Worm (Caenorhabditis elegans) whole organism, L4 larva: ENCODE results near the gene D1005.2.

Experiments used
- F10B5.3 ChIP-seq: sonication (generic microtip); optimal IDR thresholded peaks from 2 replicates; lab custom pipeline; 2016; ENCODE audit warnings: mild to moderate bottlenecking, missing genetic modification characterization, missing compliant biosample characterization
- F44E2.7 ChIP-seq: fragments of 200-800 bp; sonication (Bioruptor generic); IDR thresholded peaks from 2 replicates; pipeline ENCODE4 v2.1.2; 2022; ENCODE audit warnings: missing genetic modification characterization, missing compliant biosample characterization
- R02D3.7 ChIP-seq: fragments of 150-350 bp; sonication (generic microtip); optimal IDR thresholded peaks from 3 replicates; lab custom pipeline; 2014; ENCODE audit warnings: missing biosample characterization, missing genetic modification characterization
- T20F7.1 ChIP-seq: fragments of 200-800 bp; sonication (Bioruptor generic); optimal IDR thresholded peaks from 2 replicates; lab custom pipeline; 2018; ENCODE audit warnings: mild to moderate bottlenecking, missing genetic modification characterization, missing compliant biosample characterization
- T26A8.4 ChIP-seq: fragments of 200-800 bp; sonication (Bioruptor generic); IDR thresholded peaks from 2 replicates; pipeline ENCODE4 v1.3.6; 2022; ENCODE audit warnings: missing genetic modification characterization, missing compliant biosample characterization
- aha-1 ChIP-seq: fragments of 150-350 bp; peaks from one replicate; lab custom pipeline; 2014; ENCODE audit warnings: missing biosample characterization, missing genetic modification characterization
- ceh-28 ChIP-seq: fragments of 150-350 bp; optimal IDR thresholded peaks from 2 replicates; lab custom pipeline; 2014; ENCODE audit warnings: missing biosample characterization, missing genetic modification reagents, missing genetic modification characterization
- ceh-62 ChIP-seq: sonication (generic microtip); optimal IDR thresholded peaks from 2 replicates; lab custom pipeline; 2017; ENCODE audit warnings: missing biosample characterization, missing genetic modification characterization
- ceh-82 ChIP-seq: sonication (generic microtip); optimal IDR thresholded peaks from 2 replicates; lab custom pipeline; 2017; ENCODE audit warnings: missing biosample characterization, missing genetic modification characterization
- daf-12 ChIP-seq: fragments of 150-350 bp; optimal IDR thresholded peaks from 2 replicates; lab custom pipeline; 2014; ENCODE audit warnings: missing biosample characterization, missing genetic modification reagents, missing genetic modification characterization
- daf-16 ChIP-seq, 3 experiments: sonication (generic microtip); optimal IDR thresholded peaks; 2 replicates each; lab custom pipeline; 2016 to 2017; ENCODE audit warnings: missing genetic modification characterization in 3 of 3, missing genetic modification reagents in 3 of 3, mild to moderate bottlenecking in 2 of 3, missing compliant biosample characterization in 2 of 3, missing biosample characterization in 1 of 3, moderate library complexity in 1 of 3
- dmd-8 ChIP-seq: fragments of 200-800 bp; sonication (Bioruptor generic); IDR thresholded peaks from 2 replicates; pipeline ENCODE4 v1.3.6; 2022; ENCODE audit warnings: missing genetic modification characterization, missing compliant biosample characterization
- dpl-1 ChIP-seq: fragments of 150-350 bp; optimal IDR thresholded peaks from 2 replicates; lab custom pipeline; 2014; ENCODE audit warnings: missing biosample characterization, missing genetic modification reagents, missing genetic modification characterization
- dve-1 ChIP-seq: sonication (generic microtip); optimal IDR thresholded peaks from 2 replicates; lab custom pipeline; 2017; ENCODE audit warnings: antibody characterized with exemption, mild to moderate bottlenecking, missing genetic modification characterization, missing compliant biosample characterization; ENCODE audit not compliant: insufficient read depth
- fkh-10 ChIP-seq: fragments of 150-350 bp; optimal IDR thresholded peaks from 2 replicates; lab custom pipeline; 2014; ENCODE audit warnings: missing biosample characterization, missing genetic modification reagents, missing genetic modification characterization
- fos-1 ChIP-seq: fragments of 150-350 bp; optimal IDR thresholded peaks from 2 replicates; lab custom pipeline; 2014; ENCODE audit warnings: missing biosample characterization, missing genetic modification characterization
- gei-8 ChIP-seq: fragments of 200-800 bp; sonication (Bioruptor generic); optimal IDR thresholded peaks from 2 replicates; lab custom pipeline; 2018; ENCODE audit warnings: mild to moderate bottlenecking, missing genetic modification characterization, missing compliant biosample characterization
- hlh-11 ChIP-seq: fragments of 200-800 bp; sonication (Bioruptor generic); optimal IDR thresholded peaks from 2 replicates; lab custom pipeline; 2018; ENCODE audit warnings: mild to moderate bottlenecking, missing genetic modification characterization, missing compliant biosample characterization
- hlh-30 ChIP-seq: sonication (generic microtip); optimal IDR thresholded peaks from 2 replicates; lab custom pipeline; 2017; ENCODE audit warnings: antibody characterized with exemption, mild to moderate bottlenecking, missing genetic modification characterization, missing compliant biosample characterization; ENCODE audit not compliant: insufficient read depth
- hmg-1.1 ChIP-seq: fragments of 200-800 bp; sonication (Bioruptor generic); IDR thresholded peaks from 2 replicates; pipeline ENCODE4 v1.3.6; 2022; ENCODE audit warnings: missing genetic modification reagents, missing genetic modification characterization, missing compliant biosample characterization
- lin-1 ChIP-seq: fragments of 200-800 bp; sonication (Bioruptor generic); IDR thresholded peaks from 2 replicates; pipeline ENCODE4 v1.3.6; 2022; ENCODE audit warnings: missing genetic modification reagents, missing genetic modification characterization, missing compliant biosample characterization
- lin-13 ChIP-seq: fragments of 150-350 bp; optimal IDR thresholded peaks from 2 replicates; lab custom pipeline; 2014; ENCODE audit warnings: missing biosample characterization, missing genetic modification reagents, missing genetic modification characterization
- lsy-2 ChIP-seq, 2 experiments: fragments of 150-350 bp in 1 of 2; sonication (generic microtip) in 1 of 2; optimal IDR thresholded peaks; 2 replicates each; lab custom pipeline; 2014 to 2017; ENCODE audit warnings: missing biosample characterization in 2 of 2, missing genetic modification characterization in 2 of 2
- madf-9 ChIP-seq: fragments of 200-800 bp; sonication (Bioruptor generic); conservative IDR thresholded peaks from 2 replicates; pipeline ENCODE4 v1.3.6; 2022; ENCODE audit warnings: missing genetic modification reagents, missing genetic modification characterization, missing compliant biosample characterization
- mdl-1 ChIP-seq, 2 experiments: fragments of 150-350 bp in 1 of 2; sonication (generic microtip) in 1 of 2; optimal IDR thresholded peaks; 2 replicates each; lab custom pipeline; 2014 to 2017; ENCODE audit warnings: missing biosample characterization in 2 of 2, missing genetic modification characterization in 2 of 2
- mdt-29 ChIP-seq: fragments of 200-800 bp; sonication (Bioruptor generic); IDR thresholded peaks from 2 replicates; pipeline ENCODE4 v1.3.6; 2022; ENCODE audit warnings: missing genetic modification reagents, missing genetic modification characterization, missing compliant biosample characterization
- mep-1 ChIP-seq: fragments of 150-350 bp; sonication (generic microtip); optimal IDR thresholded peaks from 3 replicates; lab custom pipeline; 2014; ENCODE audit warnings: missing biosample characterization, missing genetic modification characterization
- mxl-2 ChIP-seq: fragments of 200-800 bp; sonication (Bioruptor generic); conservative IDR thresholded peaks from 2 replicates; pipeline ENCODE4 v1.3.6; 2022; ENCODE audit warnings: missing genetic modification reagents, missing genetic modification characterization, missing compliant biosample characterization
- mxl-3 ChIP-seq: fragments of 200-800 bp; sonication (Bioruptor generic); optimal IDR thresholded peaks from 2 replicates; lab custom pipeline; 2018; ENCODE audit warnings: mild to moderate bottlenecking, missing genetic modification characterization, missing compliant biosample characterization
- nhr-102 ChIP-seq: sonication (generic microtip); optimal IDR thresholded peaks from 2 replicates; lab custom pipeline; 2016; ENCODE audit warnings: mild to moderate bottlenecking, missing genetic modification characterization, moderate library complexity, missing compliant biosample characterization
- nhr-111 ChIP-seq: fragments of 200-800 bp; sonication (Bioruptor generic); optimal IDR thresholded peaks from 2 replicates; lab custom pipeline; 2018; ENCODE audit warnings: mild to moderate bottlenecking, missing genetic modification characterization, missing compliant biosample characterization
- nhr-48 ChIP-seq: sonication (generic microtip); optimal IDR thresholded peaks from 2 replicates; lab custom pipeline; 2016; ENCODE audit warnings: mild to moderate bottlenecking, missing genetic modification characterization, missing compliant biosample characterization
- nhr-77 ChIP-seq: fragments of 150-350 bp; optimal IDR thresholded peaks from 2 replicates; lab custom pipeline; 2014; ENCODE audit warnings: missing biosample characterization, missing genetic modification characterization
- php-3 ChIP-seq: fragments of 200-800 bp; sonication (Bioruptor generic); IDR thresholded peaks from 2 replicates; pipeline ENCODE4 v1.3.6; 2022; ENCODE audit warnings: missing genetic modification reagents, missing genetic modification characterization, missing compliant biosample characterization
- rbr-2 ChIP-seq: sonication (generic microtip); optimal IDR thresholded peaks from 2 replicates; lab custom pipeline; 2016; ENCODE audit warnings: missing genotype, missing genetic modification characterization, missing compliant biosample characterization
- saeg-2 ChIP-seq: fragments of 200-800 bp; sonication (Bioruptor generic); IDR thresholded peaks from 2 replicates; pipeline ENCODE4 v1.3.6; 2022; ENCODE audit warnings: missing genetic modification reagents, missing genetic modification characterization, missing compliant biosample characterization
- sdz-12 ChIP-seq: fragments of 200-800 bp; sonication (Bioruptor generic); optimal IDR thresholded peaks from 2 replicates; lab custom pipeline; 2018; ENCODE audit warnings: mild to moderate bottlenecking, missing genetic modification characterization, missing compliant biosample characterization
- skn-1 ChIP-seq: fragments of 150-350 bp; optimal IDR thresholded peaks from 2 replicates; lab custom pipeline; 2014; ENCODE audit warnings: missing biosample characterization, missing genetic modification characterization
- spr-1 ChIP-seq: sonication (generic microtip); optimal IDR thresholded peaks from 2 replicates; lab custom pipeline; 2016; ENCODE audit warnings: mild to moderate bottlenecking, missing genetic modification characterization, missing compliant biosample characterization
- unc-62 ChIP-seq, 3 experiments: fragments of 150-350 bp in 1 of 3; sonication (generic microtip); optimal IDR thresholded peaks in 2 of 3; peaks in 1 of 3; 1 replicate in 1 of 3; 2 replicates in 2 of 3; lab custom pipeline; 2014 to 2017; ENCODE audit warnings: missing biosample characterization in 3 of 3, missing genetic modification characterization in 3 of 3, missing genetic modification reagents in 3 of 3, missing genotype in 1 of 3
- zag-1 ChIP-seq: fragments of 150-350 bp; optimal IDR thresholded peaks from 2 replicates; lab custom pipeline; 2014; ENCODE audit warnings: missing biosample characterization, missing genetic modification characterization
- zfp-3 ChIP-seq: fragments of 200-800 bp; sonication (Bioruptor generic); conservative IDR thresholded peaks from 2 replicates; pipeline ENCODE4 v1.3.6; 2022; ENCODE audit warnings: missing genetic modification reagents, missing genetic modification characterization, missing compliant biosample characterization

The D1005.2 gene

DNA sequence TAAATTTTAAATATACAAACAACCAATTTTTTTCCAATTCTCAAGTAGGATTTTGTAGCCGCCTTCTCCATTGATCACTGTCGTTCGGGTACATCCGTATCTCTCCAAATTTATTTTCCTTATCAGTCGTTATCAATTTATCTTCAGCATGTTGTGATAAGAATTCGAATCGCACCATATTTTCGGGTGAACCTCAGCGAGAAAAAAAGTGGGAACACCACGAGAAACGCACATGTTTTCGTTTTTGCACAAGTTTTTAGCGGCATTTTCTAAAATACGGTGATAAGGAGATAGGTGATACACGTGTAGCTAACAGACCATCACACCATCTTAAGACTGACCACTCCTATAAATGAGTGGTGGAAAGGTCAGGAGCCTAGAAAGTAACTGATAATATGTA is 19.1 kb downstream of the D1005.2 start (continued):
- TF ChIP-seq F44E2.7 (GFP tag; lab: Robert Waterston, UW) (no peak), fkh-10 (no peak), ceh-28 (tag; lab: Kevin White, UChicago) (no peak), fos-1 (tag; lab: Kevin White, UChicago) (no peak), saeg-2 (GFP tag; lab: Robert Waterston, UW) (peak; percentile 64; the same call in 1 of the 2 replicates), nhr-102 (tag; lab: Kevin White, UChicago) (peak; percentile 89), T26A8.4 (GFP tag; lab: Robert Waterston, UW) (no peak), mxl-2 (GFP tag; lab: Robert Waterston, UW) (peak; percentile 96), R02D3.7 (tag; lab: Kevin White, UChicago) (no peak), ceh-62 (tag; lab: Kevin White, UChicago) (no peak), daf-12 (tag; lab: Kevin White, UChicago) (no peak), mxl-3 (peak; percentile 94), T20F7.1 (GFP tag; lab: Kevin White, UChicago) (no peak), gei-8 (peak; percentile 64), php-3 (GFP tag; lab: Robert Waterston, UW) (peak; percentile 83), skn-1 (tag; lab: Kevin White, UChicago) (no peak), daf-16 (GFP tag; optimal IDR thresholded peaks at IDR 0.05; lab: Kevin White, UChicago) (peak in 1 of 2 experiments; percentile 25), daf-16 (tag; optimal IDR thresholded peaks at IDR 0.05; lab: Kevin White, UChicago) (peak; percentile 96), nhr-48 (peak; percentile 96), mep-1 (tag; lab: Kevin White, UChicago) (peak; percentile 33), sdz-12 (GFP tag; lab: Kevin White, UChicago) (no peak), dve-1 (tag; lab: Kevin White, UChicago) (peak; percentile 92), hlh-30 (peak; percentile 90), aha-1 (tag; lab: Kevin White, UChicago) (peak; percentile 95), hmg-1.1 (no peak), nhr-111 (GFP tag; lab: Kevin White, UChicago) (no peak), dmd-8 (GFP tag; lab: Robert Waterston, UW) (no peak), hlh-11 (peak; percentile 92), zfp-3 (GFP tag; lab: Robert Waterston, UW) (0 out of 2 replicates have a peak, but pooled peaks have one; percentile 42), F10B5.3 (tag; lab: Kevin White, UChicago) (no peak), lin-1 (peak; percentile 71; the same call in 1 of the 2 replicates), madf-9 (no peak), mdt-29 (peak; percentile 61; the same call in 1 of the 2 replicates), nhr-77 (tag; lab: Kevin White, UChicago) (peak; percentile 52), zag-1 (no peak), lin-13 (GFP tag; lab: Kevin White, UChicago) (no peak), ceh-82 (tag; lab: Kevin White, UChicago) (no peak)

DNA sequence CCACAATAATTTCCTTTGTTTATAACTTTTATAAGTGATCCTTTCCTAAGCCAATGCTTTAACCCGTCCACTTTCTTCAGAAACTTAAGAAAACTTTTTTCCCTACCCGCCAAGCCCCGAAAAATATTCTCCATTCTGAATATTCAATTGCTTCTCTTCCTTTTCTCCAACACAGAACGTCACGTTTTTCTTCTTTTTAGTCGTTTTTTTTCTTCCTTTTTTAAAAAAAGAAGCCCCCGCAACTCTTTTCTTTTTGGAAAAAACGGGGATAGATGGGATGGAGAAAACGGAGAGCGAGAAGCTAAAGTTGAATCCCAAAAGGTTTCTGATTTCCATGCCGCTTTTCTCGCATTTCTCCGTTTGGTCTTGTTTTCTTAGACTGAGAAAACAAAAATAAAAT is 19.7 kb downstream of the D1005.2 start:
- TF ChIP-seq hlh-30 (peak; percentile 17), dpl-1 (GFP tag; lab: Kevin White, UChicago) (no peak), mxl-3 (no peak), lsy-2 (tag; optimal IDR thresholded peaks at IDR 0.05; lab: Kevin White, UChicago) (no peak)

DNA sequence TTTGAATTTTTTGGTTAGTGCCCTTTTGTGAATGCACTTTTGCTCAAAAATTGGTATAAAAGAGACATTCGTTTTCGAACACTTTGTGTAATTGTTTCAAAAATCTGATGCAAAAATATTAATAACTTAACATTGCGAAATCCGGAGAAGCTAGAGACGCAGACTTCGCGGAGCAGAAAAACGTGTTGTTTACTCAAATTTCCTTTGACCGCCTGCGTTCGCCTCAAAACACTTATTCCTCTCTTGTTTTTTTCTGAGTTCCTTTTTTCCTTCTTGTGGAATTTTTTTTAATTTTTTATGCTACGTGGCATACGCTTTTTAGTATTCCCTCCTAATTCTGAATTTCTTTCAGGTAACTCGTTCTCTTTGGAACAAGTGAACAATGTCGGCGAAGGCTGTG is 20.4 kb downstream of the D1005.2 start, which contains the start of gene acly-1:
Gene acly-1, plus strand, starts transcription at position 353 of the 400 bp plus-strand sequence.
- no peak for TF ChIP-seq spr-1 (tag; lab: Kevin White, UChicago)
- TF ChIP-seq mdl-1 (tag; optimal IDR thresholded peaks at IDR 0.05; lab: Kevin White, UChicago): peak in 1 of 2 experiments; percentile 55
- TF ChIP-seq ceh-62 (tag; lab: Kevin White, UChicago): no peak
- no peak for TF ChIP-seq daf-16 (GFP tag; optimal IDR thresholded peaks at IDR 0.05; lab: Kevin White, UChicago)
- peak; percentile 67 for TF ChIP-seq daf-16 (tag; optimal IDR thresholded peaks at IDR 0.05; lab: Kevin White, UChicago)
- TF ChIP-seq unc-62 (GFP tag; optimal IDR thresholded peaks at IDR 0.05 in 1 of 2; lab: Kevin White, UChicago): peak in 1 of 2 experiments; percentile 58
- no peak for TF ChIP-seq unc-62 (tag; optimal IDR thresholded peaks at IDR 0.05; lab: Kevin White, UChicago)
- TF ChIP-seq rbr-2 (tag; lab: Kevin White, UChicago): peak; percentile 33
- TF ChIP-seq aha-1 (tag; lab: Kevin White, UChicago): peak; percentile 83
